Worm (Caenorhabditis elegans) whole organism, L4 larva: ENCODE measurements around the gene F13D11.3.
A peak's percentile ranks its signal among the peaks of the same experiment; 100 is the strongest.

ENCODE experiments used
- F10B5.3 ChIP-seq: sonication (generic microtip); optimal IDR thresholded peaks from 2 replicates; lab custom pipeline; 2016; ENCODE audit warnings: mild to moderate bottlenecking, missing genetic modification characterization, missing compliant biosample characterization
- F26F4.8 ChIP-seq: fragments of 200-800 bp; sonication (Bioruptor generic); conservative IDR thresholded peaks from 2 replicates; pipeline ENCODE4 v1.3.6; 2022; ENCODE audit warnings: missing genetic modification characterization, missing compliant biosample characterization
- F37D6.2 ChIP-seq: sonication (generic microtip); optimal IDR thresholded peaks from 2 replicates; lab custom pipeline; 2016; ENCODE audit warnings: mild to moderate bottlenecking, missing genetic modification characterization, missing compliant biosample characterization
- R02D3.7 ChIP-seq: fragments of 150-350 bp; sonication (generic microtip); optimal IDR thresholded peaks from 3 replicates; lab custom pipeline; 2014; ENCODE audit warnings: missing biosample characterization, missing genetic modification characterization
- T20F7.1 ChIP-seq: fragments of 200-800 bp; sonication (Bioruptor generic); optimal IDR thresholded peaks from 2 replicates; lab custom pipeline; 2018; ENCODE audit warnings: mild to moderate bottlenecking, missing genetic modification characterization, missing compliant biosample characterization
- T26A8.4 ChIP-seq: fragments of 200-800 bp; sonication (Bioruptor generic); IDR thresholded peaks from 2 replicates; pipeline ENCODE4 v1.3.6; 2022; ENCODE audit warnings: missing genetic modification characterization, missing compliant biosample characterization
- Y105C5A.15 ChIP-seq: fragments of 200-800 bp; sonication (Bioruptor generic); IDR thresholded peaks from 2 replicates; pipeline ENCODE4 v1.3.6; 2022; ENCODE audit warnings: missing genetic modification characterization, missing compliant biosample characterization
- Y5F2A.4 ChIP-seq: fragments of 200-800 bp; sonication (Bioruptor generic); optimal IDR thresholded peaks from 2 replicates; lab custom pipeline; 2018; ENCODE audit warnings: mild to moderate bottlenecking, missing genetic modification characterization, missing compliant biosample characterization
- aha-1 ChIP-seq: fragments of 150-350 bp; peaks from one replicate; lab custom pipeline; 2014; ENCODE audit warnings: missing biosample characterization, missing genetic modification characterization
- aly-2 ChIP-seq: sonication (generic microtip); optimal IDR thresholded peaks from 2 replicates; lab custom pipeline; 2018; ENCODE audit warnings: missing biosample characterization, missing genetic modification characterization
- ama-1 ChIP-seq: fragments of 150-350 bp; optimal IDR thresholded peaks from 2 replicates; lab custom pipeline; 2014; ENCODE audit warnings: inconsistent platforms, mixed read lengths
- ceh-62 ChIP-seq: sonication (generic microtip); optimal IDR thresholded peaks from 2 replicates; lab custom pipeline; 2017; ENCODE audit warnings: missing biosample characterization, missing genetic modification characterization
- ceh-82 ChIP-seq: sonication (generic microtip); optimal IDR thresholded peaks from 2 replicates; lab custom pipeline; 2017; ENCODE audit warnings: missing biosample characterization, missing genetic modification characterization
- ces-1 ChIP-seq: fragments of 150-350 bp; sonication (generic microtip); optimal IDR thresholded peaks from 4 replicates; lab custom pipeline; 2014; ENCODE audit warnings: missing biosample characterization, missing genetic modification reagents, missing genetic modification characterization
- ctbp-1 ChIP-seq: fragments of 200-800 bp; sonication (Bioruptor generic); IDR thresholded peaks from 2 replicates; pipeline ENCODE4 v1.3.6; 2022; ENCODE audit warnings: missing genetic modification reagents, missing genetic modification characterization, missing compliant biosample characterization
- daf-12 ChIP-seq: fragments of 150-350 bp; optimal IDR thresholded peaks from 2 replicates; lab custom pipeline; 2014; ENCODE audit warnings: missing biosample characterization, missing genetic modification reagents, missing genetic modification characterization
- dmd-6 ChIP-seq: fragments of 200-800 bp; sonication (Bioruptor generic); IDR thresholded peaks from 2 replicates; pipeline ENCODE4 v1.3.6; 2022; ENCODE audit warnings: missing genetic modification reagents, missing genetic modification characterization, missing compliant biosample characterization
- dmd-8 ChIP-seq: fragments of 200-800 bp; sonication (Bioruptor generic); IDR thresholded peaks from 2 replicates; pipeline ENCODE4 v1.3.6; 2022; ENCODE audit warnings: missing genetic modification characterization, missing compliant biosample characterization
- dpl-1 ChIP-seq: fragments of 150-350 bp; optimal IDR thresholded peaks from 2 replicates; lab custom pipeline; 2014; ENCODE audit warnings: missing biosample characterization, missing genetic modification reagents, missing genetic modification characterization
- duxl-1 ChIP-seq: sonication (generic microtip); optimal IDR thresholded peaks from 2 replicates; lab custom pipeline; 2016; ENCODE audit warnings: mild to moderate bottlenecking, missing genetic modification characterization, moderate library complexity, missing compliant biosample characterization; ENCODE audit not compliant: poor library complexity
- dve-1 ChIP-seq: sonication (generic microtip); optimal IDR thresholded peaks from 2 replicates; lab custom pipeline; 2017; ENCODE audit warnings: antibody characterized with exemption, mild to moderate bottlenecking, missing genetic modification characterization, missing compliant biosample characterization; ENCODE audit not compliant: insufficient read depth
- egl-43 ChIP-seq: fragments of 200-800 bp; sonication (Bioruptor generic); IDR thresholded peaks from 2 replicates; pipeline ENCODE4 v1.3.6; 2022; ENCODE audit warnings: missing genetic modification reagents, missing genetic modification characterization, missing compliant biosample characterization
- fos-1 ChIP-seq: fragments of 150-350 bp; optimal IDR thresholded peaks from 2 replicates; lab custom pipeline; 2014; ENCODE audit warnings: missing biosample characterization, missing genetic modification characterization
- hif-1 ChIP-seq, 2 experiments: sonication (generic microtip); optimal IDR thresholded peaks; 2 replicates each; lab custom pipeline; 2016 to 2017; ENCODE audit warnings: missing compliant biosample characterization in 2 of 2, missing genetic modification characterization in 2 of 2, missing genetic modification reagents in 2 of 2, missing genotype in 2 of 2, mild to moderate bottlenecking in 1 of 2
- hlh-30 ChIP-seq: sonication (generic microtip); optimal IDR thresholded peaks from 2 replicates; lab custom pipeline; 2017; ENCODE audit warnings: antibody characterized with exemption, mild to moderate bottlenecking, missing genetic modification characterization, missing compliant biosample characterization; ENCODE audit not compliant: insufficient read depth
- hmg-1.1 ChIP-seq: fragments of 200-800 bp; sonication (Bioruptor generic); IDR thresholded peaks from 2 replicates; pipeline ENCODE4 v1.3.6; 2022; ENCODE audit warnings: missing genetic modification reagents, missing genetic modification characterization, missing compliant biosample characterization
- lin-38 ChIP-seq: fragments of 200-800 bp; sonication (Bioruptor generic); IDR thresholded peaks from 2 replicates; pipeline ENCODE4 v1.3.6; 2022; ENCODE audit warnings: missing genetic modification reagents, missing genetic modification characterization, missing compliant biosample characterization
- lsy-2 ChIP-seq, 2 experiments: fragments of 150-350 bp in 1 of 2; sonication (generic microtip) in 1 of 2; optimal IDR thresholded peaks; 2 replicates each; lab custom pipeline; 2014 to 2017; ENCODE audit warnings: missing biosample characterization in 2 of 2, missing genetic modification characterization in 2 of 2
- madf-9 ChIP-seq: fragments of 200-800 bp; sonication (Bioruptor generic); conservative IDR thresholded peaks from 2 replicates; pipeline ENCODE4 v1.3.6; 2022; ENCODE audit warnings: missing genetic modification reagents, missing genetic modification characterization, missing compliant biosample characterization
- mep-1 ChIP-seq: fragments of 150-350 bp; sonication (generic microtip); optimal IDR thresholded peaks from 3 replicates; lab custom pipeline; 2014; ENCODE audit warnings: missing biosample characterization, missing genetic modification characterization
- mes-2 ChIP-seq: sonication (generic microtip); optimal IDR thresholded peaks from 2 replicates; lab custom pipeline; 2016; ENCODE audit warnings: missing genotype, mild to moderate bottlenecking, missing genetic modification characterization, missing compliant biosample characterization; ENCODE audit not compliant: poor library complexity, severe bottlenecking
- mxl-2 ChIP-seq: fragments of 200-800 bp; sonication (Bioruptor generic); conservative IDR thresholded peaks from 2 replicates; pipeline ENCODE4 v1.3.6; 2022; ENCODE audit warnings: missing genetic modification reagents, missing genetic modification characterization, missing compliant biosample characterization
- mxl-3 ChIP-seq: fragments of 200-800 bp; sonication (Bioruptor generic); optimal IDR thresholded peaks from 2 replicates; lab custom pipeline; 2018; ENCODE audit warnings: mild to moderate bottlenecking, missing genetic modification characterization, missing compliant biosample characterization
- nhr-10 ChIP-seq: fragments of 150-350 bp; optimal IDR thresholded peaks from 2 replicates; lab custom pipeline; 2014; ENCODE audit warnings: missing biosample characterization, missing genetic modification characterization
- nhr-102 ChIP-seq: sonication (generic microtip); optimal IDR thresholded peaks from 2 replicates; lab custom pipeline; 2016; ENCODE audit warnings: mild to moderate bottlenecking, missing genetic modification characterization, moderate library complexity, missing compliant biosample characterization
- nhr-76 ChIP-seq: fragments of 150-350 bp; optimal IDR thresholded peaks from 2 replicates; lab custom pipeline; 2014; ENCODE audit warnings: missing biosample characterization, missing genetic modification characterization
- nhr-77 ChIP-seq: fragments of 150-350 bp; optimal IDR thresholded peaks from 2 replicates; lab custom pipeline; 2014; ENCODE audit warnings: missing biosample characterization, missing genetic modification characterization
- pha-4 ChIP-seq, 2 experiments: fragments of 150-350 bp in 1 of 2; fragments of 200-800 bp in 1 of 2; sonication (Bioruptor generic) in 1 of 2; IDR thresholded peaks in 1 of 2; optimal IDR thresholded peaks in 1 of 2; 2 replicates each; pipeline versions ENCODE4 v1.3.6 to Lab custom; 2014 to 2022; ENCODE audit warnings: missing genetic modification characterization in 2 of 2, missing genetic modification reagents in 2 of 2, missing biosample characterization in 1 of 2, missing compliant biosample characterization in 1 of 2
- rbr-2 ChIP-seq: sonication (generic microtip); optimal IDR thresholded peaks from 2 replicates; lab custom pipeline; 2016; ENCODE audit warnings: missing genotype, missing genetic modification characterization, missing compliant biosample characterization
- snpc-4 ChIP-seq: fragments of 150-350 bp; optimal IDR thresholded peaks from 2 replicates; lab custom pipeline; 2014; ENCODE audit warnings: missing biosample characterization, missing genetic modification characterization
- spr-1 ChIP-seq: sonication (generic microtip); optimal IDR thresholded peaks from 2 replicates; lab custom pipeline; 2016; ENCODE audit warnings: mild to moderate bottlenecking, missing genetic modification characterization, missing compliant biosample characterization
- tag-97 ChIP-seq: fragments of 200-800 bp; sonication (Bioruptor generic); IDR thresholded peaks from 2 replicates; pipeline ENCODE4 v1.3.6; 2022; ENCODE audit warnings: missing genetic modification characterization, missing compliant biosample characterization
- tra-1 ChIP-seq: fragments of 200-800 bp; sonication (Bioruptor generic); IDR thresholded peaks from 2 replicates; pipeline ENCODE4 v1.3.6; 2022; ENCODE audit warnings: missing genetic modification reagents, missing genetic modification characterization, missing compliant biosample characterization
- unc-130 ChIP-seq: sonication (generic microtip); optimal IDR thresholded peaks from 2 replicates; lab custom pipeline; 2016; ENCODE audit warnings: missing genetic modification reagents, missing genetic modification characterization, missing compliant biosample characterization
- unc-39 ChIP-seq: sonication (generic microtip); optimal IDR thresholded peaks from 2 replicates; lab custom pipeline; 2017; ENCODE audit warnings: missing biosample characterization, missing genetic modification characterization
- zfp-2 ChIP-seq: sonication (generic microtip); optimal IDR thresholded peaks from 2 replicates; lab custom pipeline; 2016; ENCODE audit warnings: mild to moderate bottlenecking, missing genetic modification characterization, missing compliant biosample characterization
- zfp-3 ChIP-seq: fragments of 200-800 bp; sonication (Bioruptor generic); conservative IDR thresholded peaks from 2 replicates; pipeline ENCODE4 v1.3.6; 2022; ENCODE audit warnings: missing genetic modification reagents, missing genetic modification characterization, missing compliant biosample characterization
- zip-2 ChIP-seq: fragments of 150-350 bp; optimal IDR thresholded peaks from 2 replicates; lab custom pipeline; 2014; ENCODE audit warnings: missing biosample characterization, missing genetic modification characterization

The F13D11.3 gene

DNA sequence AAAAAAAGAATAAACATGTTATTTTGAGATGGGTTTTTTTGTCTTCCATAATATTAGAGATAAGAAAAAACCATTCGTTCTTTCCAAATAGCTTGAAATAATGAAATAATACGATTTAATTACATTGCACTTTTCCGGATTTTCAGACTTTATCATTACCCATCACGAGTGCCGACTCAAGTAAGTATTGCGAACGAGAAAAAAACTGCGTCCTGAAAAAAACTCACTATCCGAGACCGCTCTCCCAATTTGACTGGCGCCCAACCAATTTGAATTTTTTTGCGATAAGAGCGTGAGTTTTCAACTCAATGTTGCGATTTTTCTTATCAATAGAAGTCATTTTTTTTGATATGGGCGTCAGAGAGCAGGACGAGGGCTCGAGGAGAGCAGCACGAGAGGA, 7.3 kb upstream of the F13D11.3 start (continued):
- TF ChIP-seq ceh-82 (tag; lab: Kevin White, UChicago) (no peak), F26F4.8 (no peak), dmd-8 (GFP tag; lab: Robert Waterston, UW) (no peak), zfp-2 (tag; lab: Kevin White, UChicago) (no peak), egl-43 (GFP tag; lab: Robert Waterston, UW) (no peak), tag-97 (GFP tag; lab: Robert Waterston, UW) (no peak), tra-1 (GFP tag; lab: Robert Waterston, UW) (peak; percentile 72), unc-130 (GFP tag; lab: Kevin White, UChicago) (no peak), fos-1 (no peak)

ce11 chrX:5811997-5812562, 6.4 kb upstream of the F13D11.3 start:
- TF ChIP-seq unc-39 (tag; lab: Kevin White, UChicago) (no peak), daf-12 (tag; lab: Kevin White, UChicago) (no peak), T26A8.4 (GFP tag; lab: Robert Waterston, UW) (peak; percentile 79; the same call in 1 of the 2 replicates), ctbp-1 (GFP tag; lab: Robert Waterston, UW) (peak; percentile 67; the same call in 1 of the 2 replicates), aha-1 (tag; lab: Kevin White, UChicago) (peak; percentile 94), fos-1 (no peak), nhr-77 (tag; lab: Kevin White, UChicago) (peak; percentile 19), spr-1 (tag; lab: Kevin White, UChicago) (peak; percentile 57), rbr-2 (tag; lab: Kevin White, UChicago) (peak; percentile 76), nhr-10 (tag; lab: Kevin White, UChicago) (no peak), duxl-1 (tag; lab: Kevin White, UChicago) (no peak), mep-1 (tag; lab: Kevin White, UChicago) (peak; percentile 63), nhr-102 (tag; lab: Kevin White, UChicago) (peak; percentile 76), zfp-3 (GFP tag; lab: Robert Waterston, UW) (no peak), zfp-2 (tag; lab: Kevin White, UChicago) (no peak), mxl-3 (GFP tag; lab: Kevin White, UChicago) (peak; percentile 89), Y5F2A.4 (no peak), tra-1 (GFP tag; lab: Robert Waterston, UW) (no peak), ceh-62 (no peak), hmg-1.1 (GFP tag; lab: Robert Waterston, UW) (peak; percentile 45; the same call in 1 of the 2 replicates), lin-38 (GFP tag; lab: Robert Waterston, UW) (no peak), dmd-6 (GFP tag; lab: Robert Waterston, UW) (peak; percentile 27; the same call in 1 of the 2 replicates), F10B5.3 (tag; lab: Kevin White, UChicago) (peak; percentile 42), ama-1 (lab: Kevin White, UChicago) (no peak), dpl-1 (GFP tag; lab: Kevin White, UChicago) (peak; percentile 46), aly-2 (tag; lab: Kevin White, UChicago) (no peak), nhr-76 (tag; lab: Kevin White, UChicago) (no peak), mes-2 (tag; lab: Kevin White, UChicago) (peak; percentile 14), hlh-30 (tag; lab: Kevin White, UChicago) (peak; percentile 84), tag-97 (GFP tag; lab: Robert Waterston, UW) (no peak), ces-1 (GFP tag; lab: Kevin White, UChicago) (no peak), pha-4 (GFP tag; IDR thresholded peaks at IDR 0.05; lab: Robert Waterston, UW) (peak; percentile 53; the same call in 1 of the 2 replicates), pha-4 (tag; optimal IDR thresholded peaks at IDR 0.05; lab: Kevin White, UChicago) (no peak), dve-1 (peak; percentile 82), F37D6.2 (tag; lab: Kevin White, UChicago) (peak; percentile 76), madf-9 (GFP tag; lab: Robert Waterston, UW) (peak; percentile 65), Y105C5A.15 (GFP tag; lab: Robert Waterston, UW) (no peak), R02D3.7 (tag; lab: Kevin White, UChicago) (no peak), lsy-2 (tag; optimal IDR thresholded peaks at IDR 0.05; lab: Kevin White, UChicago) (peak; percentile 11 to 48), snpc-4 (tag; lab: Kevin White, UChicago) (no peak), mxl-2 (GFP tag; lab: Robert Waterston, UW) (0 out of 2 replicates have a peak, but pooled peaks have one; percentile 9), T20F7.1 (GFP tag; lab: Kevin White, UChicago) (no peak), zip-2 (tag; lab: Kevin White, UChicago) (no peak), hif-1 (tag; optimal IDR thresholded peaks at IDR 0.05; lab: Kevin White, UChicago) (peak in 1 of 2 experiments; percentile 79)
